Fruit fly (Drosophila melanogaster) whole organism, embryonic: Measurements from ENCODE around the gene fwe.

Source experiments
- ATbp ChIP-seq: fragments of 200-800 bp; sonication (Bioruptor generic); optimal IDR thresholded peaks from 2 replicates; lab custom pipeline; 2017; ENCODE audit warnings: missing biosample characterization, mild to moderate bottlenecking, missing genetic modification characterization, missing genetic modification reagents
- Abd-B ChIP-seq: fragments of 200-800 bp; sonication (Bioruptor generic); optimal IDR thresholded peaks from 2 replicates; lab custom pipeline; 2018; ENCODE audit warnings: missing biosample characterization, mild to moderate bottlenecking, missing genetic modification characterization, moderate library complexity
- B-H2 ChIP-seq: fragments of 200-800 bp; sonication (Bioruptor generic); optimal IDR thresholded peaks from 2 replicates; lab custom pipeline; 2018; ENCODE audit warnings: missing biosample characterization, mild to moderate bottlenecking, missing genetic modification characterization
- Blimp-1 ChIP-seq: fragments of 200-800 bp; sonication (Bioruptor generic); optimal IDR thresholded peaks from 3 replicates; lab custom pipeline; 2018; ENCODE audit warnings: missing biosample characterization, missing genetic modification characterization, mild to moderate bottlenecking, moderate library complexity, missing genetic modification reagents
- CG14667 ChIP-seq: fragments of 200-800 bp; sonication (Bioruptor generic); IDR thresholded peaks from 2 replicates; pipeline ENCODE4 v1.3.6; 2022; ENCODE audit warnings: missing biosample characterization, missing genetic modification characterization
- CG1602 ChIP-seq: fragments of 200-800 bp; sonication (Bioruptor generic); optimal IDR thresholded peaks from 3 replicates; lab custom pipeline; 2016; ENCODE audit warnings: missing biosample characterization, missing genetic modification characterization
- CG16815 ChIP-seq: fragments of 200-800 bp; sonication (Bioruptor generic); optimal IDR thresholded peaks from 3 replicates; lab custom pipeline; 2017; ENCODE audit warnings: missing biosample characterization, mild to moderate bottlenecking, missing genetic modification characterization
- CG17829 ChIP-seq: fragments of 200-800 bp; optimal IDR thresholded peaks from 2 replicates; lab custom pipeline; 2019; ENCODE audit warnings: missing biosample characterization, mild to moderate bottlenecking, missing genetic modification characterization, moderate library complexity
- CG3065 ChIP-seq: fragments of 200-800 bp; sonication (Bioruptor generic); optimal IDR thresholded peaks from 2 replicates; lab custom pipeline; 2016; ENCODE audit warnings: missing biosample characterization, missing genetic modification characterization
- CG32772 ChIP-seq: fragments of 200-800 bp; sonication (Bioruptor generic); IDR thresholded peaks from 2 replicates; pipeline ENCODE4 v1.3.6; 2022; ENCODE audit warnings: missing biosample characterization, missing genetic modification characterization
- CG34376 ChIP-seq: fragments of 200-800 bp; sonication (Bioruptor generic); optimal IDR thresholded peaks from 2 replicates; lab custom pipeline; 2018; ENCODE audit warnings: missing biosample characterization, mild to moderate bottlenecking, missing genetic modification characterization
- CG5245 ChIP-seq: fragments of 200-800 bp; sonication (Bioruptor generic); optimal IDR thresholded peaks from 3 replicates; lab custom pipeline; 2016; ENCODE audit warnings: missing biosample characterization, missing genetic modification characterization
- CG8359 ChIP-seq: fragments of 200-800 bp; sonication (Bioruptor generic); optimal IDR thresholded peaks from 2 replicates; lab custom pipeline; 2017; ENCODE audit warnings: missing biosample characterization, mild to moderate bottlenecking, missing genetic modification characterization, borderline replicate concordance
- CG9215 ChIP-seq: fragments of 200-800 bp; sonication (Bioruptor generic); IDR thresholded peaks from 2 replicates; pipeline ENCODE4 v1.3.6; 2022; ENCODE audit warnings: missing biosample characterization, missing genetic modification characterization
- CG9609 ChIP-seq: fragments of 200-800 bp; sonication (Bioruptor generic); optimal IDR thresholded peaks from 3 replicates; lab custom pipeline; 2016; ENCODE audit warnings: missing biosample characterization, missing genetic modification characterization
- CHES-1-like ChIP-seq: fragments of 200-800 bp; sonication (Bioruptor generic); optimal IDR thresholded peaks from 2 replicates; lab custom pipeline; 2016; ENCODE audit warnings: missing biosample characterization, missing genetic modification characterization
- D19A ChIP-seq: fragments of 200-800 bp; optimal IDR thresholded peaks from 3 replicates; lab custom pipeline; 2019; ENCODE audit warnings: missing biosample characterization, mild to moderate bottlenecking, missing genetic modification characterization, moderate library complexity
- Dip3 ChIP-seq: fragments of 200-800 bp; sonication (Bioruptor generic); optimal IDR thresholded peaks from 3 replicates; lab custom pipeline; 2016; ENCODE audit warnings: missing biosample characterization, missing genetic modification characterization
- Dll ChIP-seq: fragments of 200-800 bp; sonication (Bioruptor generic); IDR thresholded peaks from 4 replicates; pipeline ENCODE4 v1.3.6; 2022; ENCODE audit warnings: missing biosample characterization, missing genetic modification characterization; ENCODE audit not compliant: partially characterized antibody
- Drgx ChIP-seq: fragments of 200-800 bp; sonication (Bioruptor generic); IDR thresholded peaks from 2 replicates; pipeline ENCODE4 v1.3.6; 2022; ENCODE audit warnings: missing biosample characterization, missing genetic modification characterization
- ERR ChIP-seq: fragments of 200-800 bp; sonication (Bioruptor generic); optimal IDR thresholded peaks from 2 replicates; lab custom pipeline; 2016; ENCODE audit warnings: missing biosample characterization, missing genetic modification characterization
- HHEX ChIP-seq: fragments of 200-800 bp; sonication (Bioruptor generic); optimal IDR thresholded peaks from 3 replicates; lab custom pipeline; 2017; ENCODE audit warnings: missing biosample characterization, mild to moderate bottlenecking, missing genetic modification characterization, missing genetic modification reagents
- Kr ChIP-seq: fragments of 200-800 bp; sonication (Bioruptor generic); optimal IDR thresholded peaks from 2 replicates; lab custom pipeline; 2017; ENCODE audit warnings: missing biosample characterization, mild to moderate bottlenecking, missing genetic modification characterization
- Lpt ChIP-seq: fragments of >200 bp; optimal IDR thresholded peaks from 2 replicates; lab custom pipeline; 2018; ENCODE audit warnings: missing biosample characterization, missing genetic modification characterization
- MESR4 ChIP-seq: fragments of 200-800 bp; sonication (Bioruptor generic); optimal IDR thresholded peaks from 2 replicates; lab custom pipeline; 2018; ENCODE audit warnings: missing biosample characterization, mild to moderate bottlenecking, missing genetic modification characterization, moderate library complexity
- MTF-1 ChIP-seq: fragments of 200-800 bp; sonication (Bioruptor generic); optimal IDR thresholded peaks from 2 replicates; lab custom pipeline; 2018; ENCODE audit warnings: missing biosample characterization, mild to moderate bottlenecking, missing genetic modification characterization, borderline replicate concordance
- Nf-YC ChIP-seq: fragments of 200-800 bp; optimal IDR thresholded peaks from 3 replicates; lab custom pipeline; 2019; ENCODE audit warnings: missing biosample characterization, mild to moderate bottlenecking, missing genetic modification characterization, moderate library complexity
- Opbp ChIP-seq: fragments of 200-800 bp; sonication (Bioruptor generic); IDR thresholded peaks from 3 replicates; pipeline ENCODE4 v1.3.6; 2022; ENCODE audit warnings: missing biosample characterization, missing genetic modification characterization; ENCODE audit not compliant: partially characterized antibody
- PHDP ChIP-seq: fragments of 200-800 bp; sonication (Bioruptor generic); optimal IDR thresholded peaks from 3 replicates; lab custom pipeline; 2018; ENCODE audit warnings: missing biosample characterization, mild to moderate bottlenecking, missing genetic modification characterization, moderate library complexity
- Rfx ChIP-seq: fragments of 200-800 bp; sonication (Bioruptor generic); IDR thresholded peaks from 2 replicates; pipeline ENCODE4 v1.3.6; 2022; ENCODE audit warnings: missing biosample characterization, missing genetic modification characterization
- Sox100B ChIP-seq: fragments of 200-800 bp; sonication (Bioruptor generic); optimal IDR thresholded peaks from 3 replicates; lab custom pipeline; 2018; ENCODE audit warnings: missing biosample characterization, mild to moderate bottlenecking, missing genetic modification characterization
- Ssrp ChIP-seq: fragments of 200-800 bp; sonication (Bioruptor generic); optimal IDR thresholded peaks from 2 replicates; lab custom pipeline; 2018; ENCODE audit warnings: missing biosample characterization, mild to moderate bottlenecking, missing genetic modification characterization, moderate library complexity
- TFAM ChIP-seq: fragments of 200-800 bp; sonication (Bioruptor generic); optimal IDR thresholded peaks from 2 replicates; lab custom pipeline; 2017; ENCODE audit warnings: missing biosample characterization, missing genetic modification characterization, inconsistent platforms
- ci ChIP-seq: fragments of 200-800 bp; sonication (Bioruptor generic); IDR thresholded peaks from 3 replicates; pipeline ENCODE4 v1.3.6; 2022; ENCODE audit warnings: missing biosample characterization, missing genetic modification characterization
- crol ChIP-seq: fragments of 200-800 bp; sonication (Bioruptor generic); IDR thresholded peaks from 2 replicates; pipeline ENCODE4 v1.3.6; 2022; ENCODE audit warnings: missing biosample characterization, missing genetic modification characterization
- jumu ChIP-seq: fragments of 200-800 bp; sonication (Bioruptor generic); optimal IDR thresholded peaks from 3 replicates; lab custom pipeline; 2016; ENCODE audit warnings: missing biosample characterization, missing genetic modification characterization
- nmo ChIP-seq: fragments of 200-800 bp; sonication (Bioruptor generic); optimal IDR thresholded peaks from 2 replicates; lab custom pipeline; 2018; ENCODE audit warnings: missing biosample characterization, mild to moderate bottlenecking, missing genetic modification characterization, moderate library complexity
- pita ChIP-seq: fragments of 200-800 bp; sonication (Bioruptor generic); optimal IDR thresholded peaks from 2 replicates; lab custom pipeline; 2017; ENCODE audit warnings: missing biosample characterization, mild to moderate bottlenecking, missing genetic modification characterization
- prd ChIP-seq, 3 experiments: fragments of >200 bp in 2 of 3; fragments of 200-800 bp in 1 of 3; sonication (Bioruptor generic) in 1 of 3; optimal IDR thresholded peaks in 2 of 3; IDR thresholded peaks in 1 of 3; 2 replicates in 2 of 3; 3 replicates in 1 of 3; pipeline versions ENCODE4 v1.3.6 to Lab custom; 2017 to 2022; ENCODE audit warnings: missing biosample characterization in 1 of 3, missing genetic modification characterization in 1 of 3
- repo ChIP-seq: fragments of 200-800 bp; sonication (Bioruptor generic); optimal IDR thresholded peaks from 2 replicates; lab custom pipeline; 2016; ENCODE audit warnings: missing biosample characterization, missing genetic modification characterization
- rib ChIP-seq: fragments of 200-800 bp; sonication (Bioruptor generic); IDR thresholded peaks from 2 replicates; pipeline ENCODE4 v1.3.6; 2022; ENCODE audit warnings: missing biosample characterization, missing genetic modification characterization
- run ChIP-seq: fragments of 200-800 bp; sonication (Bioruptor generic); optimal IDR thresholded peaks from 3 replicates; lab custom pipeline; 2018; ENCODE audit warnings: missing biosample characterization, mild to moderate bottlenecking, missing genetic modification characterization
- sc ChIP-seq, 3 experiments: fragments of >200 bp in 2 of 3; fragments of 200-800 bp in 1 of 3; sonication (Bioruptor generic) in 1 of 3; optimal IDR thresholded peaks; 2 replicates in 2 of 3; 3 replicates in 1 of 3; lab custom pipeline; 2017; ENCODE audit warnings: mild to moderate bottlenecking in 1 of 3, missing biosample characterization in 1 of 3, missing genetic modification characterization in 1 of 3, missing genetic modification reagents in 1 of 3
- sug ChIP-seq: fragments of 200-800 bp; optimal IDR thresholded peaks from 2 replicates; lab custom pipeline; 2019; ENCODE audit warnings: missing biosample characterization, mild to moderate bottlenecking, missing genetic modification characterization, moderate library complexity
- tio ChIP-seq: fragments of 200-800 bp; sonication (Bioruptor generic); optimal IDR thresholded peaks from 2 replicates; lab custom pipeline; 2017; ENCODE audit warnings: missing biosample characterization, missing genetic modification characterization, inconsistent platforms
- tll ChIP-seq, 2 experiments: fragments of 200-800 bp in 1 of 2; fragments of >200 bp in 1 of 2; sonication (Bioruptor generic) in 1 of 2; optimal IDR thresholded peaks; 2 replicates each; lab custom pipeline; 2017 to 2019; ENCODE audit warnings: missing biosample characterization in 2 of 2, missing genetic modification characterization in 2 of 2, mild to moderate bottlenecking in 1 of 2, moderate library complexity in 1 of 2
- toy ChIP-seq: fragments of 200-800 bp; sonication (Bioruptor generic); IDR thresholded peaks from 2 replicates; pipeline ENCODE4 v1.3.6; 2022; ENCODE audit warnings: missing biosample characterization, missing genetic modification characterization
- tup ChIP-seq: fragments of 200-800 bp; sonication (Bioruptor generic); optimal IDR thresholded peaks from 2 replicates; lab custom pipeline; 2016; ENCODE audit warnings: missing biosample characterization, mild to moderate bottlenecking, missing genetic modification characterization, moderate library complexity
- zen2 ChIP-seq: fragments of 200-800 bp; sonication (Bioruptor generic); IDR thresholded peaks from 3 replicates; pipeline ENCODE4 v1.3.6; 2022; ENCODE audit warnings: missing biosample characterization, missing genetic modification characterization; ENCODE audit not compliant: partially characterized antibody
- zf30C ChIP-seq: fragments of 200-800 bp; sonication (Bioruptor generic); optimal IDR thresholded peaks from 3 replicates; lab custom pipeline; 2018; ENCODE audit warnings: missing biosample characterization, mild to moderate bottlenecking, missing genetic modification characterization

The fwe gene

dm6 chr3L:15777383-15777782 is 38.8 kb downstream of the fwe start:
- TF ChIP-seq rib (GFP tag; lab: Robert Waterston, UW) (no peak), nmo (GFP tag; lab: Kevin White, UChicago) (peak; percentile 28), D19A (peak; percentile 7), Ssrp (tag; lab: Kevin White, UChicago) (no peak), sug (no peak), jumu (no peak), repo (GFP tag; lab: Kevin White, UChicago) (no peak), tio (GFP tag; lab: Kevin White, UChicago) (no peak), HHEX (GFP tag; lab: Kevin White, UChicago) (no peak), MTF-1 (GFP tag; lab: Kevin White, UChicago) (no peak), ci (GFP tag; lab: Robert Waterston, UW) (no peak), CG9215 (GFP tag; lab: Robert Waterston, UW) (no peak), Blimp-1 (GFP tag; lab: Kevin White, UChicago) (no peak), B-H2 (GFP tag; lab: Kevin White, UChicago) (no peak), Opbp (GFP tag; lab: Robert Waterston, UW) (no peak), Drgx (GFP tag; lab: Robert Waterston, UW) (no peak), Kr (GFP tag; lab: Kevin White, UChicago) (no peak), run (tag; lab: Kevin White, UChicago) (no peak), ATbp (no peak), Nf-YC (no peak), tup (no peak), CG32772 (GFP tag; lab: Robert Waterston, UW) (no peak), MESR4 (GFP tag; lab: Kevin White, UChicago) (no peak), CG34376 (GFP tag; lab: Kevin White, UChicago) (no peak), CG14667 (no peak), CG16815 (peak; percentile 10), CG8359 (no peak), pita (GFP tag; lab: Kevin White, UChicago) (no peak), zf30C (GFP tag; lab: Kevin White, UChicago) (peak; percentile 29), Rfx (GFP tag; lab: Robert Waterston, UW) (no peak), Lpt (GFP tag; lab: Kevin White, UChicago) (no peak), prd (optimal IDR thresholded peaks at IDR 0.05; lab: Kevin White, UChicago) (no peak), prd (GFP tag; IDR thresholded peaks at IDR 0.05; lab: Robert Waterston, UW) (no peak), CG5245 (GFP tag; lab: Kevin White, UChicago) (no peak), CHES-1-like (no peak), Sox100B (peak; percentile 9), Dip3 (GFP tag; lab: Kevin White, UChicago) (no peak), Abd-B (GFP tag; lab: Kevin White, UChicago) (no peak), CG1602 (GFP tag; lab: Kevin White, UChicago) (no peak), zen2 (GFP tag; lab: Robert Waterston, UW) (no peak), CG17829 (tag; lab: Kevin White, UChicago) (peak; percentile 13), sc (optimal IDR thresholded peaks at IDR 0.05; lab: Kevin White, UChicago) (no peak), sc (GFP tag; optimal IDR thresholded peaks at IDR 0.05; lab: Kevin White, UChicago) (no peak), Dll (GFP tag; lab: Robert Waterston, UW) (no peak), PHDP (tag; lab: Kevin White, UChicago) (no peak), TFAM (GFP tag; lab: Kevin White, UChicago) (no peak), crol (GFP tag; lab: Robert Waterston, UW) (no peak), CG9609 (no peak), tll (GFP tag; optimal IDR thresholded peaks at IDR 0.05; lab: Kevin White, UChicago) (no peak), ERR (no peak), toy (no peak), CG3065 (no peak)
